Worm (Caenorhabditis elegans): ENCODE results near the gene spk-1.

ce11 chrIII:9413340-9413739, 43.1 kb upstream of the spk-1 start, which contains the start of gene T26G10.3:
- TF ChIP-seq nhr-11 (tag; optimal IDR thresholded peaks at IDR 0.05) (no peak), hlh-13 (GFP tag; optimal IDR thresholded peaks at IDR 0.05) (no peak), tbx-2 (tag; optimal IDR thresholded peaks at IDR 0.05) (no peak), sox-4 (tag; optimal IDR thresholded peaks at IDR 0.05) (no peak), zip-5 (tag; optimal IDR thresholded peaks at IDR 0.05) (no peak), elt-2 (tag; optimal IDR thresholded peaks at IDR 0.05) (no peak), ceh-34 (tag; optimal IDR thresholded peaks at IDR 0.05) (no peak), pag-3 (tag; optimal IDR thresholded peaks at IDR 0.05; ENCODE audit: borderline replicate concordance) (no peak), ceh-48 (tag; optimal IDR thresholded peaks at IDR 0.05) (no peak), ttx-3 (tag; optimal IDR thresholded peaks at IDR 0.05) (no peak), pqm-1 (tag; optimal IDR thresholded peaks at IDR 0.05) (no peak), dve-1 (tag; optimal IDR thresholded peaks at IDR 0.05) (no peak)
